Fruit fly (Drosophila melanogaster) Kc167 (cell line): ENCODE measurements around the gene kek5.

Experiments
- Myc ChIP-seq: fragments of >200 bp; optimal IDR thresholded peaks from 2 replicates; lab custom pipeline; 2017; ENCODE audit warnings: missing external identifiers
- Sin3A ChIP-seq: fragments of >200 bp; optimal IDR thresholded peaks from 2 replicates; lab custom pipeline; 2018; ENCODE audit warnings: missing external identifiers
- insv ChIP-seq: fragments of >200 bp; optimal IDR thresholded peaks from 3 replicates; lab custom pipeline; 2018; ENCODE audit warnings: missing external identifiers
- psq ChIP-seq: fragments of >200 bp; optimal IDR thresholded peaks from 2 replicates; lab custom pipeline; 2017; ENCODE audit warnings: missing external identifiers
- ttk ChIP-seq: sonication (Bioruptor generic); optimal IDR thresholded peaks from 2 replicates; lab custom pipeline; 2017; ENCODE audit warnings: missing external identifiers

- TF ChIP-seq psq (lab: Kevin White, UChicago) (no peak), Sin3A (lab: Kevin White, UChicago) (no peak), ttk (lab: Kevin White, UChicago) (no peak), Myc (lab: Kevin White, UChicago) (no peak), insv (lab: Kevin White, UChicago) (no peak)
Observed at dm6 chrX:19318924-19319323, 34.1 kb upstream of the kek5 start.
